Worm (Caenorhabditis elegans) whole organism, L2 larva: ENCODE data around the gene R166.2.

Experiments used
- C34F6.9 ChIP-seq: fragments of 150-350 bp; optimal IDR thresholded peaks from 2 replicates; lab custom pipeline; 2014; ENCODE audit warnings: missing biosample characterization, missing genetic modification characterization
- F13H6.1 ChIP-seq: sonication (generic microtip); optimal IDR thresholded peaks from 2 replicates; lab custom pipeline; 2016; ENCODE audit warnings: missing genetic modification characterization, missing compliant biosample characterization
- R02D3.7 ChIP-seq: fragments of 150-350 bp; optimal IDR thresholded peaks from 2 replicates; lab custom pipeline; 2014; ENCODE audit warnings: missing biosample characterization, missing genetic modification characterization
- Y55F3AM.14 ChIP-seq: fragments of 200-800 bp; sonication (Bioruptor generic); optimal IDR thresholded peaks from 2 replicates; lab custom pipeline; 2018; ENCODE audit warnings: mild to moderate bottlenecking, missing genetic modification characterization, missing compliant biosample characterization
- ZK546.5 ChIP-seq: sonication (generic microtip); optimal IDR thresholded peaks from 2 replicates; lab custom pipeline; 2017; ENCODE audit warnings: missing biosample characterization, missing genetic modification characterization
- alr-1 ChIP-seq: fragments of 150-350 bp; optimal IDR thresholded peaks from 2 replicates; lab custom pipeline; 2014; ENCODE audit warnings: missing biosample characterization, missing genetic modification characterization
- aly-2 ChIP-seq: fragments of 150-350 bp; optimal IDR thresholded peaks from 2 replicates; lab custom pipeline; 2014; ENCODE audit warnings: missing biosample characterization, missing genetic modification characterization
- ama-1 ChIP-seq: fragments of 150-350 bp; optimal IDR thresholded peaks from 2 replicates; lab custom pipeline; 2018; ENCODE audit warnings: inconsistent platforms
- blmp-1 ChIP-seq: sonication (generic microtip); optimal IDR thresholded peaks from 2 replicates; lab custom pipeline; 2017; ENCODE audit warnings: missing genetic modification characterization, mild to moderate bottlenecking, missing compliant biosample characterization, antibody characterized with exemption, moderate library complexity; ENCODE audit not compliant: insufficient read depth
- ceh-16 ChIP-seq: fragments of 150-350 bp; optimal IDR thresholded peaks from 2 replicates; lab custom pipeline; 2014; ENCODE audit warnings: missing biosample characterization, missing genetic modification characterization
- crh-2 ChIP-seq: sonication (generic microtip); optimal IDR thresholded peaks from 2 replicates; lab custom pipeline; 2017; ENCODE audit warnings: missing biosample characterization, missing genetic modification characterization
- dmd-4 ChIP-seq: sonication (generic microtip); optimal IDR thresholded peaks from 2 replicates; lab custom pipeline; 2017; ENCODE audit warnings: missing biosample characterization, missing genetic modification characterization
- egl-27 ChIP-seq: sonication (generic microtip); optimal IDR thresholded peaks from 3 replicates; lab custom pipeline; 2017; ENCODE audit warnings: missing biosample characterization, missing genetic modification reagents, missing genetic modification characterization
- elt-1 ChIP-seq: fragments of 150-350 bp; optimal IDR thresholded peaks from 2 replicates; lab custom pipeline; 2014; ENCODE audit warnings: missing biosample characterization, missing genetic modification characterization
- elt-3 ChIP-seq: sonication (generic microtip); optimal IDR thresholded peaks from 2 replicates; lab custom pipeline; 2017; ENCODE audit warnings: missing biosample characterization, missing genetic modification characterization
- fos-1 ChIP-seq: fragments of 150-350 bp; optimal IDR thresholded peaks from 2 replicates; lab custom pipeline; 2014; ENCODE audit warnings: missing biosample characterization, missing genetic modification characterization
- gmeb-1 ChIP-seq: fragments of 150-350 bp; optimal IDR thresholded peaks from 2 replicates; lab custom pipeline; 2014; ENCODE audit warnings: missing biosample characterization, missing genetic modification characterization
- lin-11 ChIP-seq: fragments of 150-350 bp; sonication (generic microtip); optimal IDR thresholded peaks from 2 replicates; lab custom pipeline; 2014; ENCODE audit warnings: missing biosample characterization, missing genetic modification characterization, inconsistent platforms, mixed read lengths
- lin-13 ChIP-seq: fragments of 150-350 bp; optimal IDR thresholded peaks from 2 replicates; lab custom pipeline; 2014; ENCODE audit warnings: missing biosample characterization, missing genetic modification reagents, missing genetic modification characterization
- mab-5 ChIP-seq: fragments of 150-350 bp; optimal IDR thresholded peaks from 2 replicates; lab custom pipeline; 2014; ENCODE audit warnings: missing biosample characterization, missing genetic modification characterization
- mbf-1 ChIP-seq: sonication (generic microtip); optimal IDR thresholded peaks from 2 replicates; lab custom pipeline; 2017; ENCODE audit warnings: missing biosample characterization, missing genetic modification characterization
- nhr-10 ChIP-seq: sonication (generic microtip); optimal IDR thresholded peaks from 2 replicates; lab custom pipeline; 2017; ENCODE audit warnings: missing biosample characterization, missing genetic modification characterization
- nhr-11 ChIP-seq: fragments of 150-350 bp; optimal IDR thresholded peaks from 2 replicates; lab custom pipeline; 2014; ENCODE audit warnings: missing biosample characterization, missing genetic modification characterization
- nhr-12 ChIP-seq: fragments of 150-350 bp; optimal IDR thresholded peaks from 2 replicates; lab custom pipeline; 2014; ENCODE audit warnings: missing biosample characterization, missing genetic modification characterization
- nhr-23 ChIP-seq: fragments of 150-350 bp; optimal IDR thresholded peaks from 2 replicates; lab custom pipeline; 2014; ENCODE audit warnings: missing biosample characterization, missing genetic modification reagents, missing genetic modification characterization
- nhr-237 ChIP-seq: fragments of 150-350 bp; optimal IDR thresholded peaks from 2 replicates; lab custom pipeline; 2014; ENCODE audit warnings: missing biosample characterization, missing genetic modification characterization
- nhr-25 ChIP-seq: fragments of 150-350 bp; sonication (generic microtip); optimal IDR thresholded peaks from 3 replicates; lab custom pipeline; 2014; ENCODE audit warnings: missing biosample characterization, missing genetic modification characterization
- nhr-6 ChIP-seq: fragments of 150-350 bp; optimal IDR thresholded peaks from 2 replicates; lab custom pipeline; 2014; ENCODE audit warnings: missing biosample characterization, missing genetic modification characterization
- sem-4 ChIP-seq: fragments of 150-350 bp; optimal IDR thresholded peaks from 2 replicates; lab custom pipeline; 2014; ENCODE audit warnings: missing biosample characterization, missing genetic modification reagents, missing genetic modification characterization
- sma-3 ChIP-seq: sonication (generic microtip); optimal IDR thresholded peaks from 2 replicates; lab custom pipeline; 2016; ENCODE audit warnings: missing genetic modification reagents, missing genetic modification characterization, missing compliant biosample characterization
- unc-39 ChIP-seq: fragments of 150-350 bp; optimal IDR thresholded peaks from 2 replicates; lab custom pipeline; 2014; ENCODE audit warnings: missing biosample characterization, missing genetic modification characterization
- unc-62 ChIP-seq: fragments of 150-350 bp; optimal IDR thresholded peaks from 2 replicates; lab custom pipeline; 2014; ENCODE audit warnings: missing biosample characterization, missing genetic modification reagents, missing genetic modification characterization
- ztf-11 ChIP-seq: sonication (generic microtip); optimal IDR thresholded peaks from 2 replicates; lab custom pipeline; 2017; ENCODE audit warnings: missing biosample characterization, missing genetic modification characterization

R166.2 gene

DNA sequence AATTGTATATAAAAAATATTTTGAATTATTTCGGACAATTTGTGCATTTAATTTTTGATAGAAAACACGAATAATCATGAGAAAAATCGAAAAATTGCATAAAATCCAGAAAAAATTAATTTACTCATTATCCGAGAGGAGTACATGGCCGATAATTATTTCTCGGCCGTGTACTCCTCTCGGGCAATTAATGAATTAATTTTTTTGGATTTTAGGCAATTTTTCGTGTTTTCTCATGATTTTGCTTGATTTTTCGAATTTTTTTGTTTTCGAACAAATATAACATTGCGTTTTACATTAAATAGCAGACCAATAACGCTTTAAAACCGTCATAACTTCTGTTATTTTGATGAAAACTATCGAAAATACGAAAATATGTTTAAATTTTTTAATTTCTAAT, 517 bp upstream of the R166.2 start (continued):
- TF ChIP-seq unc-39 (tag; lab: Kevin White, UChicago) (no peak), blmp-1 (tag; lab: Kevin White, UChicago) (no peak), elt-3 (no peak), nhr-23 (tag; lab: Kevin White, UChicago) (no peak), sma-3 (peak; percentile 73), ZK546.5 (no peak), elt-1 (no peak), F13H6.1 (tag; lab: Kevin White, UChicago) (peak; percentile 55), nhr-10 (tag; lab: Kevin White, UChicago) (no peak), Y55F3AM.14 (GFP tag; lab: Kevin White, UChicago) (no peak), nhr-25 (peak; percentile 71), unc-62 (GFP tag; lab: Kevin White, UChicago) (no peak), nhr-237 (tag; lab: Kevin White, UChicago) (no peak), lin-11 (tag; lab: Kevin White, UChicago) (no peak), aly-2 (tag; lab: Kevin White, UChicago) (no peak), nhr-11 (no peak), nhr-6 (tag; lab: Kevin White, UChicago) (no peak), dmd-4 (tag; lab: Kevin White, UChicago) (no peak), R02D3.7 (tag; lab: Kevin White, UChicago) (peak; percentile 12)

DNA sequence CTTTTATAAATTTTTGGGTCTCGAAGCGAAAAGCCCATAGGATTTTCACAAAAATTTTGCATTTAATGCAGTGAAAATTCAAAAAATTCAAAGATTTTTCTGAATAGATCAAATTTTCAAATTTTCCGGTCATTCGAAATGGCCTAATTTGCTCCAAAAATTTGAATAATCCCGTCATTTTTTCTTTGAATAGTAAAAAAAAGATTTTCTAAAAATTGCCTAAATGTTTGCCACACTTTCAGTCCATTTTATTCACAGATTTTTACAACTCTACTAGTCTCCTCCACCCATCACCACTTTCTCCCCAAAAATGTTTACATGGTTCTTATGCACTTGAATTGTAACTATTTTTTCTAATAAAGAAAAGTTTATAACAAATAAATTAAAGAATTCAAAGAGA, 3.5 kb downstream of the R166.2 start:
- TF ChIP-seq ama-1 (lab: Kevin White, UChicago) (no peak), nhr-23 (tag; lab: Kevin White, UChicago) (no peak), egl-27 (tag; lab: Kevin White, UChicago) (no peak)

DNA sequence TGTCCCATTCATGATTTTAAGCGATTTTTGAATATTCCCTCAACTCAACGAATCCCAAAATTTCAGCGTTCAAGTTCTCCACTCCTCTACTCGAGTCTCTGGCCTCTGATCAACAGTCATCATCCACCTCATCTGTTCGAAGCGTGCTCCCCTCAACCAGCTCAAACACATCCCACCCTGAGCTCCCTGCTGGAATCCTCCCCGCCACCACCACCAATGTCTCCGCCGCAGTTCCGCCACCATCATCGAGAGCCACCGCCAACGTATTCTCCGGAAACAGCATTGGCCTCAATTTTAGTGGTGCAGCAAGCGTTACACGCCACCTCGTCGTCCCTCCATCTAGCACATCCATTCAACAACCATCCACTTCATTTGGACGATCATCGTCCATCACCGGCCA, 5.9 kb downstream of the R166.2 start:
- TF ChIP-seq elt-3 = no peak
- TF ChIP-seq mbf-1 (tag; lab: Kevin White, UChicago) = no peak
- TF ChIP-seq ama-1 (lab: Kevin White, UChicago) = no peak
- no peak for TF ChIP-seq unc-62 (GFP tag; lab: Kevin White, UChicago)
- no peak for TF ChIP-seq nhr-237 (tag; lab: Kevin White, UChicago)
- TF ChIP-seq lin-11 (tag; lab: Kevin White, UChicago) = no peak
- TF ChIP-seq nhr-11 = no peak
- no peak for TF ChIP-seq ztf-11 (tag; lab: Kevin White, UChicago)
- no peak for TF ChIP-seq mab-5
- no peak for TF ChIP-seq lin-13 (GFP tag; lab: Kevin White, UChicago)
- no peak for TF ChIP-seq gmeb-1 (tag; lab: Kevin White, UChicago)
- TF ChIP-seq sma-3 = no peak
- no peak for TF ChIP-seq alr-1
- no peak for TF ChIP-seq dmd-4 (tag; lab: Kevin White, UChicago)
- no peak for TF ChIP-seq ZK546.5
- no peak for TF ChIP-seq crh-2
- TF ChIP-seq fos-1 (tag; lab: Kevin White, UChicago) = no peak
- no peak for TF ChIP-seq nhr-25

DNA sequence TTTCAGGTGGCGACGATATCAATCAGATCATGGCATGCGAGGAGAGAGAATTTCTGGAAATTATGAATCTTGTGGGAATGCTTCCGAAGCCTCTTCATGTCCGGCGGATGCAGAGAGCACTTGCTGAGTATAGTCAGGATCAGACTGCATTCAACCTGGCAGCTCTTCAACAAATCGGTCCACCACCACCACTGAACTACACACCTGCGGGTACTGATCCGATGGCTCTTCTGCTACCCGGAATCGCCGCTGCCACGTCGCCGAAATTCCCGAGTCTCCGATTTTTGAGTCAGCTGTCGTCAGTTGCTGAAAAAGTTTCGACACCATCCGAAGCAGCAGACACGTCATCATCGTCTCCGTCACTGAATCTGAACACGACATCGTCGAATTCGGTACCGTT, 6.6 kb downstream of the R166.2 start:
- TF ChIP-seq ZK546.5 (no peak), ceh-16 (no peak), elt-1 (no peak), nhr-12 (tag; lab: Kevin White, UChicago) (no peak), nhr-11 (no peak), sem-4 (tag; lab: Kevin White, UChicago) (no peak), mbf-1 (tag; lab: Kevin White, UChicago) (no peak), elt-3 (no peak), nhr-10 (tag; lab: Kevin White, UChicago) (no peak), blmp-1 (tag; lab: Kevin White, UChicago) (no peak)
- TF ChIP-seq, all 48 proteins: peak for 0

DNA sequence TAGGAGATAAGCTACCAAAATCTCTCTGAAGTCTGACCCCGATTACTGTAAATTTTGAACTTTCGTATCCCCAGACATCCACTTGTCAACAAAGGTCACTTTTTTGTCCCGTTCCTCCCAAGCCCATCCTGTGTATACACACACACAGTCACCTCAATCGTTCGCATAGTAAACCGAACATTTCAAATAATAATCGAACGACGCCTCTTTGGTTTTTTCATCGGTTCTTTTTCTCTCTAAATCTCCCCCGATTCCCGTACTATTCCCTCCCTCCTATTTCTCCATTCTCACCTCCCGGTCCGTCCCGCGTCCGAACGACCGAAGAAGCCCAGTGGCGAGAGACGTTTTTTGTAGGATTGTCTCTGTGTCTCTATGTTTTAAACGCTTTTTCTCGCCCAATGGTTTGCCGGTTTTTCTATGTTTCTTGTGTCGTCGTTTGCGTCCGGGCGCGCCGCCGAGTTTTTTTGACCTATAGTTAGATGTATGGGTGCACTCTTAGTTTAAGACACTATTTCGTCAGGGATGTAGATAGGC, 8.2 kb downstream of the R166.2 start:
- TF ChIP-seq unc-62 (GFP tag; lab: Kevin White, UChicago) (no peak), sem-4 (tag; lab: Kevin White, UChicago) (peak; percentile 42), C34F6.9 (tag; lab: Kevin White, UChicago) (no peak), nhr-25 (no peak), egl-27 (tag; lab: Kevin White, UChicago) (no peak)
